Fruit fly (Drosophila melanogaster): ENCODE measurements around the gene CG15040.

CG15040 gene

dm6 chrX:18617489-18617888 is at the start of gene CG15040:
TSS of gene CG15040 (minus strand) at chrX:18617589.
- no peak for TF ChIP-seq CTCF (optimal IDR thresholded peaks at IDR 0.05)
- TF ChIP-seq CG8478 (optimal IDR thresholded peaks at IDR 0.05), result no peak

dm6 chrX:18665715-18666267 is 48.4 kb upstream of the CG15040 start:
- TF ChIP-seq CG8478 (optimal IDR thresholded peaks at IDR 0.05) (no peak), CTCF (optimal IDR thresholded peaks at IDR 0.05) (no peak)

DNA sequence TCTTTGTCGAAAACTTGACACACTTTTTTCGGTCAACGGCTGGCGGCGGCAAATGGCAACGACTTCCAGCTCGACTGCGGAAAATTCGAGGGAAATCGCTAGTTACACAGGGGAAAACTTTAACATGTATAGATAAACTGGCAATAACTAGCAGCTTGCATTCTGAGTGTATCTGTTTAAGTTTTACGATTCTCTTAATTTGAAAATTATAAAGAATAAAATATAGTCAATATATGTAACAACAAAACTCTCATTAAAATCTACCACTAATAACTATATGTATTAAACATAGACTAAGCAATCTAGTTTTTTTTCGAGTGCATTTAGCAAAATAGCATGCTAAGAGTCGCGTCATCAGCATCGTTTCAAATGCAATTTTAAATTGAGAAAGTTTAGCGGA is 46.0 kb upstream of the CG15040 start:
- TF ChIP-seq CG8478 (optimal IDR thresholded peaks at IDR 0.05) (no peak), CTCF (optimal IDR thresholded peaks at IDR 0.05) (no peak)

DNA sequence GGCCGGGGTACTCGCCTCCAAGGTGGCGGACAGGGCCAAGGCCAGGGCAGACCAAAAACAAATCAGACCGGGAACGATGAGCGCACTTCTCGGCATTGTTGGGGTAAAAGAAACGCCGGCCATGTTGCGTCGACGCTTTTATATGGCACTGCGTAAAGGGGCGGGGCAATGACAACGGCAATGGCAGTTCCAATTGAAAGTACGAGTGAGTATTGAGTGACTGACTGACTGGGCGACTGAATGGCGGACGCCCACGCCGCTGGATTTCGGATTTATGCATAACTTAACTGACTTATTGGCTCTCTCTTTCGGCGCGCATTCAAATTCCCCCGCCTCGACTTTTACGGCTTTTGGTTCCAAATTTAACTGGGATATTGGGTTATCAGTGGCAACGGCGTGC is 44.7 kb upstream of the CG15040 start, which contains the start of gene CG6696:
CG6696 (minus strand) TSS at position 101 of the 400 bp plus-strand sequence.
- TF ChIP-seq CG8478 (optimal IDR thresholded peaks at IDR 0.05), result no peak
- no peak for TF ChIP-seq CTCF (optimal IDR thresholded peaks at IDR 0.05)

DNA sequence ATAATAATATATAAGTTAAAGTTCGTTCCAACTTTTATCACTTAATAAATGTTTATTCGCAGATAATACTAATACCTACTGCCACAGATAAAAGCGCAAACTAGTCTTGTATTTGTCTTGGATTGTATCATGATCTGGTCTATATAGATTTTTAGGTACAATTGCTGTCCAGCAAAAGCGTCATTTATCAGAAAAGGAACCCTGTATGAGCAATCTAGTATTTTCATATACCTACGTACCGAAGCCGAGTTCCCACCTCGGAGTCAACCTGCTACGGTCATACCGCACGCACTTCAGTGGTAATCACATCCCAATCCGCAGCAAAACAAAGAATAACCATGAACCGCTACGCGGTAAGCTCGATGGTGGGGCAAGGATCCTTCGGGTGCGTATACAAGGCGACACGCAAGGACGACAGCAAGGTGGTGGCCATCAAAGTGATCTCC is 40.1 kb upstream of the CG15040 start, which contains the start of gene fu:
fu (plus strand) TSS at position 254 of the 446 bp plus-strand sequence.
- TF ChIP-seq CG8478 (optimal IDR thresholded peaks at IDR 0.05) (no peak), CTCF (optimal IDR thresholded peaks at IDR 0.05) (no peak)

dm6 chrX:18657012-18657411 is 39.6 kb upstream of the CG15040 start, which contains the start of gene CG6659:
TSS of gene CG6659 (minus strand) at chrX:18657286.
- TF ChIP-seq CG8478 (optimal IDR thresholded peaks at IDR 0.05) (no peak), CTCF (optimal IDR thresholded peaks at IDR 0.05) (no peak)

dm6 chrX:18652879-18653278 is 35.5 kb upstream of the CG15040 start, which contains the start of gene Ing3:
TSS of gene Ing3 (minus strand) at chrX:18653091.
- TF ChIP-seq CG8478 (optimal IDR thresholded peaks at IDR 0.05), result no peak
- peak in 1 of 2 experiments; percentile 4 for TF ChIP-seq CTCF (optimal IDR thresholded peaks at IDR 0.05)

DNA sequence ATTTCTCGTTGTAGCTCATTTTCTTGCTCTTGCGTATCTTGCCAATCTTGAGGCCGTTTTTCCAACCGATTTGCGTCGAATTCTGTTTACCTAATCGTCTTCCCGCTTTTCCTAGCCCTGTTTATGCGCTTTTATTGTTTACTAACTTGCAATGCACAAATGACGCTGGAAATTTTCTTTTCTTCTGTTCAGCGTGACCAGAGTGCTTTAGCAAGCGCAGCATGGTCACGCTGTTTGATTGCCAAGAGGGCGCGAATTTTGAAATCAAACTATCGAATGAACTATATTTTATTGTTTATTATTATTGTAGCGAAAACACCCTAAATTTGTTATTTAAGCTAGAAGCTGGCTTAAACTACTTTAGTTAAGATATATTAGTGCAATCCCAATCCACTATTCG is 32.9 kb upstream of the CG15040 start, which contains the start of gene Hou:
Hou (minus strand) TSS at position 193 of the 400 bp plus-strand sequence.
- TF ChIP-seq CTCF (optimal IDR thresholded peaks at IDR 0.05) (no peak), CG8478 (optimal IDR thresholded peaks at IDR 0.05) (no peak)

dm6 chrX:18647961-18648360 is 30.6 kb upstream of the CG15040 start, which contains the start of gene Nup35:
TSS of gene Nup35 (plus strand) at chrX:18648182.
- no peak for TF ChIP-seq CTCF (optimal IDR thresholded peaks at IDR 0.05)
- TF ChIP-seq CG8478 (optimal IDR thresholded peaks at IDR 0.05), result no peak

DNA sequence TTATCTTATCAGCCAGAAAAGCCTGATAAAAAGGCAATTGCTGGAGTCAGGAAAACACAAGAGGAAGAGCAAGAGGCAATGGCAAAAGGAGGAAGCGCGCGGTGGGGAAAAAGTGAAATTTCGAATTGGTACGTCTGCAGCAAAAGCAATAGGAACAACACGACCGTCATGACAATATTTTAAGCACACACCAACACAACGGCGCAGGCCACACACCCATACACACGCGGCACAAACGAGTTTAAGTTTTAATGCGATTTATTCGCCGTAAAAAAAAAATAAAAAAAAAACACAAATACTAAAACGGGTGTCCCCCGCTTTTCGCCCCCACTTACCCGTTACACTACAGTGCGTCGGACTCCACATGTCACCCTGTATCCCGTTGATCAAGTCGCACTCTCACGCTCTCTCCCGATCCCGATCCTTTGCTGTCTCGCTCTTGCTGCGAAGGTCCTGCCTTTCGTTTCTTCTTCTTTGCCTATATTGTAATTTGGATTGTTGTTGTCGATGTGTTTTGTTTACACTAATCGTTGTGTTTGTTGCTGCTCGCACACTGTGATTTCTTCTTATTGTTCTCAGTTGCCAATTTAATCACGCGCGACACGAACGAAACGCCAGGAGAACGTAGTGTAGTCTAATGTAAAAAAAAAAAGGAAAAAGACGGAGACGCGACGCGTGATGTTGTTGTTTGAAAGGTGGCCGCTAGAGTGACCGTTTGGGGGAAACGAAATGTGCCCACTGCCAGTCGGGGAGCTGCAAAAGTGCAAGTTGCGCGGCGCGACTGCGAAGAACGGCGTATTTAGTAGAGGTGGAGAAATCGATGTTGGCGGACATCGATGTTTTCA is 29.7 kb upstream of the CG15040 start, which contains the start of gene Rip11:
Rip11 (minus strand) TSS at position 794 of the 845 bp plus-strand sequence.
- TF ChIP-seq CTCF (optimal IDR thresholded peaks at IDR 0.05), result peak in 1 of 2 experiments; percentile 4
- TF ChIP-seq CG8478 (optimal IDR thresholded peaks at IDR 0.05), result no peak

DNA sequence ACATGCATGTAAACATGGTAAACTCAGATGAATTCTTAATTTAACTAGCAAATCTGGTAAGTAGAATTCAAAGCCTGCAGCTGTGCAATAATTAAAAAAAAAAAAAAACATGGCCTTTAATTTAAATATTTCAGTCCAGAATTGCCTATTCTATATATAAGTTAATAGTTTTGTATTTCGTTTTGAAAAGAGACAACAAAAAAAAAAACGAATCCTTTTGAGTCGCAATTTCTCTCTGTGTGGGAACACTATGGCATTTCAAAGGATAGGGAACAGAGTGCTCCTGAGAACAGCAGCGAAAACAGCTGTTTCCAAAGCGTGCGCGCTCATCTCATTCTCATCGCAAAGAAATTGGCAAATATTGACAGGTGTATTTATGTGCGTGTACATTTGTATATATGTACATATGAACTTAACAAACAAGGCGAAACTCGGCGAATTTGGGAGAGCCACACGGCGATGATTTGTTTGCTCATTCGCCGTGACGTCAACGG is 28.4 kb upstream of the CG15040 start:
- TF ChIP-seq CTCF (optimal IDR thresholded peaks at IDR 0.05) (no peak), CG8478 (optimal IDR thresholded peaks at IDR 0.05) (no peak)

DNA sequence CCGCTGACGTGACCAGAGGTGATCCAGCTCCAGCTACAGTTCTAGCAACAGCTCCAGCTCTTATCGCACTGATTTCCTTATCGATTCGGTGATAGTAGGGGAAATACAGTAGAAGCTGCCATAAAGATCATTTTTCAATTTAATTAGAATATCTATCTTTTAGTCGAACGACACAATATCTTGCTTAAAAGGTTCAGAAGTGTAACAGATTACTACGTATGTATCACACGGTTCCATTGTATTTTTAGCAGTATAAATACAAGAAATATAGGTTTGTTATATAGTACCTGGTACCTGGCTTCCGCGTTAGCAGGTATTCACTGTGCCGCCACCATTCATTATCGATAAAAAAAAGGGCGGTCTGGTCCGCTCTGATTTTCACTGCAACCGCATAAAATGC is 27.5 kb upstream of the CG15040 start:
- TF ChIP-seq CTCF (optimal IDR thresholded peaks at IDR 0.05), result no peak
- no peak for TF ChIP-seq CG8478 (optimal IDR thresholded peaks at IDR 0.05)

dm6 chrX:18643057-18643656 is 25.8 kb upstream of the CG15040 start:
- TF ChIP-seq CG8478 (optimal IDR thresholded peaks at IDR 0.05) (no peak), CTCF (optimal IDR thresholded peaks at IDR 0.05) (no peak)

dm6 chrX:18636275-18636947 is 19.0 kb upstream of the CG15040 start:
- no peak for TF ChIP-seq CTCF (optimal IDR thresholded peaks at IDR 0.05)
- no peak for TF ChIP-seq CG8478 (optimal IDR thresholded peaks at IDR 0.05)
